Worm (Caenorhabditis elegans): ENCODE results near the gene lgc-23.

ce11 chrX:12111213-12111612 lies 46.2 kb downstream of the lgc-23 start, which contains the start of gene lgc-14:
- no peak for TF ChIP-seq dao-5 (tag; optimal IDR thresholded peaks at IDR 0.05)
- TF ChIP-seq him-1 (tag; optimal IDR thresholded peaks at IDR 0.05) = no peak
- no peak for TF ChIP-seq W03F9.2 (tag; optimal IDR thresholded peaks at IDR 0.05)
